Worm (Caenorhabditis elegans) whole organism, L1 larva: Measurements from ENCODE around the gene pptr-2.

Experiments used
- C16A3.4 ChIP-seq: fragments of 150-350 bp; optimal IDR thresholded peaks from 2 replicates; lab custom pipeline; 2014; ENCODE audit warnings: missing biosample characterization, missing genetic modification characterization
- alr-1 ChIP-seq: fragments of 200-800 bp; sonication (Bioruptor generic); optimal IDR thresholded peaks from 2 replicates; lab custom pipeline; 2018; ENCODE audit warnings: borderline replicate concordance, mild to moderate bottlenecking, missing genetic modification characterization, missing compliant biosample characterization
- ama-1 ChIP-seq: fragments of 150-350 bp; optimal IDR thresholded peaks from 2 replicates; lab custom pipeline; 2014
- ceh-63 ChIP-seq: fragments of 200-800 bp; sonication (Bioruptor generic); optimal IDR thresholded peaks from 2 replicates; lab custom pipeline; 2018; ENCODE audit warnings: mild to moderate bottlenecking, missing genetic modification characterization, missing compliant biosample characterization
- ceh-82 ChIP-seq, 3 experiments: fragments of 150-350 bp in 1 of 3; sonication (generic microtip) in 2 of 3; optimal IDR thresholded peaks; 2 replicates each; lab custom pipeline; 2014 to 2017; ENCODE audit warnings: missing biosample characterization in 3 of 3, missing genetic modification characterization in 3 of 3
- dpl-1 ChIP-seq, 3 experiments: fragments of 150-350 bp in 2 of 3; sonication (generic microtip) in 1 of 3; optimal IDR thresholded peaks; 2 replicates each; lab custom pipeline; 2014 to 2017; ENCODE audit warnings: missing biosample characterization in 3 of 3, missing genetic modification characterization in 3 of 3, missing genetic modification reagents in 3 of 3
- dsc-1 ChIP-seq: sonication (generic microtip); optimal IDR thresholded peaks from 2 replicates; lab custom pipeline; 2016; ENCODE audit warnings: mild to moderate bottlenecking, missing genetic modification characterization, missing compliant biosample characterization
- egl-27 ChIP-seq, 2 experiments: fragments of 150-350 bp in 1 of 2; sonication (generic microtip); optimal IDR thresholded peaks; 3 replicates each; lab custom pipeline; 2017 to 2018; ENCODE audit warnings: missing biosample characterization in 2 of 2, missing genetic modification characterization in 2 of 2, missing genetic modification reagents in 2 of 2
- elt-2 ChIP-seq: sonication (generic microtip); optimal IDR thresholded peaks from 2 replicates; lab custom pipeline; 2016; ENCODE audit warnings: missing genetic modification characterization, mild to moderate bottlenecking, inconsistent platforms, missing compliant biosample characterization, missing genetic modification reagents
- ets-5 ChIP-seq: fragments of 200-800 bp; sonication (Bioruptor generic); IDR thresholded peaks from 2 replicates; pipeline ENCODE4 v1.3.6; 2022; ENCODE audit warnings: missing genetic modification characterization, missing compliant biosample characterization
- fkh-10 ChIP-seq: sonication (generic microtip); optimal IDR thresholded peaks from 2 replicates; lab custom pipeline; 2017; ENCODE audit warnings: missing biosample characterization, missing genetic modification reagents, missing genetic modification characterization
- fos-1 ChIP-seq: fragments of 150-350 bp; optimal IDR thresholded peaks from 2 replicates; lab custom pipeline; 2014; ENCODE audit warnings: missing biosample characterization, missing genetic modification characterization
- grh-1 ChIP-seq: fragments of 200-800 bp; sonication (Bioruptor generic); IDR thresholded peaks from 2 replicates; pipeline ENCODE4 v1.3.6; 2022; ENCODE audit warnings: missing genetic modification reagents, missing genetic modification characterization, missing compliant biosample characterization
- hlh-17 ChIP-seq: fragments of 200-800 bp; sonication (Bioruptor generic); optimal IDR thresholded peaks from 2 replicates; lab custom pipeline; 2018; ENCODE audit warnings: missing genetic modification characterization, mild to moderate bottlenecking, missing compliant biosample characterization, moderate library complexity, borderline replicate concordance
- irx-1 ChIP-seq: sonication (generic microtip); optimal IDR thresholded peaks from 2 replicates; lab custom pipeline; 2016; ENCODE audit warnings: missing genetic modification characterization, missing compliant biosample characterization
- jun-1 ChIP-seq: fragments of 150-350 bp; optimal IDR thresholded peaks from 2 replicates; lab custom pipeline; 2014; ENCODE audit warnings: missing biosample characterization, missing genetic modification reagents, missing genetic modification characterization
- lin-13 ChIP-seq: fragments of 150-350 bp; optimal IDR thresholded peaks from 2 replicates; lab custom pipeline; 2014; ENCODE audit warnings: missing biosample characterization, missing genetic modification reagents, missing genetic modification characterization
- lin-14 ChIP-seq: fragments of 200-800 bp; sonication (Bioruptor generic); optimal IDR thresholded peaks from 2 replicates; lab custom pipeline; 2018; ENCODE audit warnings: mild to moderate bottlenecking, missing genetic modification characterization, moderate library complexity, missing compliant biosample characterization
- lin-15B ChIP-seq: fragments of 150-350 bp; sonication (generic microtip); optimal IDR thresholded peaks from 3 replicates; lab custom pipeline; 2014; ENCODE audit warnings: missing biosample characterization, missing genetic modification characterization
- lin-39 ChIP-seq: fragments of 150-350 bp; optimal IDR thresholded peaks from 2 replicates; lab custom pipeline; 2014; ENCODE audit warnings: missing biosample characterization, missing genetic modification reagents, missing genetic modification characterization
- lir-3 ChIP-seq: sonication (generic microtip); optimal IDR thresholded peaks from 2 replicates; lab custom pipeline; 2016; ENCODE audit warnings: mild to moderate bottlenecking, missing genetic modification characterization, moderate library complexity, missing compliant biosample characterization; ENCODE audit not compliant: poor library complexity
- lsy-2 ChIP-seq, 2 experiments: fragments of 150-350 bp; optimal IDR thresholded peaks; 2 replicates each; lab custom pipeline; 2014; ENCODE audit warnings: missing biosample characterization in 2 of 2, missing genetic modification characterization in 2 of 2
- mdl-1 ChIP-seq, 2 experiments: fragments of 150-350 bp; optimal IDR thresholded peaks; 2 replicates each; lab custom pipeline; 2014 to 2017; ENCODE audit warnings: missing biosample characterization in 2 of 2, missing genetic modification characterization in 2 of 2, inconsistent platforms in 1 of 2
- mef-2 ChIP-seq: fragments of 150-350 bp; optimal IDR thresholded peaks from 2 replicates; lab custom pipeline; 2014; ENCODE audit warnings: missing biosample characterization, missing genetic modification characterization
- mep-1 ChIP-seq: fragments of 150-350 bp; optimal IDR thresholded peaks from 2 replicates; lab custom pipeline; 2014; ENCODE audit warnings: missing biosample characterization, missing genetic modification characterization
- nhr-11 ChIP-seq: fragments of 150-350 bp; optimal IDR thresholded peaks from 2 replicates; lab custom pipeline; 2014; ENCODE audit warnings: missing biosample characterization, missing genetic modification characterization
- nhr-12 ChIP-seq: sonication (generic microtip); optimal IDR thresholded peaks from 2 replicates; lab custom pipeline; 2017; ENCODE audit warnings: missing biosample characterization, missing genetic modification characterization
- nhr-237 ChIP-seq: fragments of 150-350 bp; optimal IDR thresholded peaks from 2 replicates; lab custom pipeline; 2014; ENCODE audit warnings: missing biosample characterization, missing genetic modification characterization
- nhr-47 ChIP-seq: sonication (generic microtip); optimal IDR thresholded peaks from 2 replicates; lab custom pipeline; 2016; ENCODE audit warnings: mild to moderate bottlenecking, missing genetic modification characterization, moderate library complexity, missing compliant biosample characterization
- nhr-71 ChIP-seq: sonication (generic microtip); optimal IDR thresholded peaks from 2 replicates; lab custom pipeline; 2016; ENCODE audit warnings: mild to moderate bottlenecking, missing genetic modification characterization, moderate library complexity, missing compliant biosample characterization
- nhr-77 ChIP-seq: fragments of 150-350 bp; optimal IDR thresholded peaks from 2 replicates; lab custom pipeline; 2014; ENCODE audit warnings: missing biosample characterization, missing genetic modification characterization
- nhr-85 ChIP-seq: sonication (generic microtip); peaks from one replicate; lab custom pipeline; 2016; ENCODE audit warnings: missing genetic modification characterization, inconsistent platforms, missing compliant biosample characterization
- nhr-90 ChIP-seq: sonication (generic microtip); optimal IDR thresholded peaks from 2 replicates; lab custom pipeline; 2016; ENCODE audit warnings: mild to moderate bottlenecking, missing genetic modification characterization, missing compliant biosample characterization; ENCODE audit not compliant: poor library complexity
- pag-3 ChIP-seq: sonication (generic microtip); optimal IDR thresholded peaks from 2 replicates; lab custom pipeline; 2017; ENCODE audit warnings: missing genetic modification characterization, mild to moderate bottlenecking, missing compliant biosample characterization, antibody characterized with exemption, borderline replicate concordance; ENCODE audit not compliant: insufficient read depth
- pqm-1 ChIP-seq: sonication (generic microtip); optimal IDR thresholded peaks from 3 replicates; lab custom pipeline; 2017; ENCODE audit warnings: missing biosample characterization, missing genetic modification characterization
- rnt-1 ChIP-seq: sonication (generic microtip); optimal IDR thresholded peaks from 2 replicates; lab custom pipeline; 2016; ENCODE audit warnings: mild to moderate bottlenecking, missing genetic modification characterization, moderate library complexity, missing compliant biosample characterization
- skn-1 ChIP-seq: fragments of 150-350 bp; optimal IDR thresholded peaks from 2 replicates; lab custom pipeline; 2014; ENCODE audit warnings: missing biosample characterization, missing genetic modification characterization
- snu-23 ChIP-seq: sonication (generic microtip); optimal IDR thresholded peaks from 2 replicates; lab custom pipeline; 2016; ENCODE audit warnings: missing genetic modification characterization, missing compliant biosample characterization
- sox-4 ChIP-seq: sonication (generic microtip); optimal IDR thresholded peaks from 2 replicates; lab custom pipeline; 2016; ENCODE audit warnings: missing genetic modification characterization, missing compliant biosample characterization
- sup-37 ChIP-seq: fragments of 200-800 bp; sonication (Bioruptor generic); optimal IDR thresholded peaks from 2 replicates; lab custom pipeline; 2018; ENCODE audit warnings: mild to moderate bottlenecking, missing genetic modification characterization, missing compliant biosample characterization
- swsn-7 ChIP-seq: sonication (generic microtip); optimal IDR thresholded peaks from 2 replicates; lab custom pipeline; 2016; ENCODE audit warnings: missing genetic modification characterization, missing compliant biosample characterization
- tbx-2 ChIP-seq: sonication (generic microtip); optimal IDR thresholded peaks from 2 replicates; lab custom pipeline; 2016; ENCODE audit warnings: missing genetic modification characterization, missing compliant biosample characterization
- tlp-1 ChIP-seq: fragments of 150-350 bp; optimal IDR thresholded peaks from 2 replicates; lab custom pipeline; 2014; ENCODE audit warnings: missing biosample characterization, missing genetic modification characterization
- unc-86 ChIP-seq: sonication (generic microtip); optimal IDR thresholded peaks from 2 replicates; lab custom pipeline; 2016; ENCODE audit warnings: missing genetic modification characterization, missing compliant biosample characterization
- xbp-1 ChIP-seq: sonication (generic microtip); optimal IDR thresholded peaks from 2 replicates; lab custom pipeline; 2016; ENCODE audit warnings: missing genetic modification characterization, missing compliant biosample characterization
- ztf-4 ChIP-seq: fragments of 150-350 bp; optimal IDR thresholded peaks from 2 replicates; lab custom pipeline; 2014; ENCODE audit warnings: missing biosample characterization, missing genetic modification characterization

pptr-2 gene

DNA sequence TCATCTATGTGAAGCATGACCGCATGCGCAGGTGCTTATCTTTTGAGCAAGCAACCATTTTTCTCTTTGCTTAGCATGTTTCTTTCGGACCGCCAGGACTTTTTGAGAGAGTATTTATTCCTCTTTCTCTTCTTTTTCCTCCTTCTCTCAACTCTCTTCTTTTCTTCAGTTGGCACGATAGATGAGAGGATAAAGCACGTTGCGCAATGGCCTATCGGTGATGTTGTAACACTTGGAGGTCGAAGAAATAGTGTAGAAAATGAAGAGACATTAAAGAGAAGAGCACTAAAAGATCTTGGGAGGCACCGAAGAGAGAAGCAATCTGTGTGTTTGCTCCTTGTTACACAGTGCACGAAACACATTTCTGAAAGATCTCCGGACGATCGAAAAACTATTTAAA lies 49.0 kb upstream of the pptr-2 start (continued):
- TF ChIP-seq dsc-1, result peak; percentile 79
- no peak for TF ChIP-seq ceh-63 (GFP tag; lab: Kevin White, UChicago)
- TF ChIP-seq fkh-10 (GFP tag; lab: Kevin White, UChicago), result no peak
- TF ChIP-seq grh-1 (GFP tag; lab: Robert Waterston, UW), result no peak
- TF ChIP-seq pag-3 (tag; lab: Kevin White, UChicago), result peak; percentile 88
- TF ChIP-seq sup-37, result peak; percentile 28
- no peak for TF ChIP-seq nhr-11 (tag; lab: Kevin White, UChicago)
- TF ChIP-seq jun-1, result no peak
- TF ChIP-seq tlp-1, result no peak
- peak; percentile 49 for TF ChIP-seq swsn-7
- TF ChIP-seq unc-86 (tag; lab: Kevin White, UChicago), result no peak
- no peak for TF ChIP-seq sox-4 (tag; lab: Kevin White, UChicago)
- TF ChIP-seq skn-1 (tag; lab: Kevin White, UChicago), result no peak
- no peak for TF ChIP-seq alr-1
- TF ChIP-seq irx-1, result peak; percentile 35
- no peak for TF ChIP-seq nhr-237
- no peak for TF ChIP-seq nhr-12 (tag; lab: Kevin White, UChicago)
- no peak for TF ChIP-seq egl-27 (tag; optimal IDR thresholded peaks at IDR 0.05; lab: Kevin White, UChicago)
- peak; percentile 67 for TF ChIP-seq tbx-2
- peak in 2 of 3 experiments; percentile 24 to 42 for TF ChIP-seq ceh-82 (tag; optimal IDR thresholded peaks at IDR 0.05; lab: Kevin White, UChicago)
- peak; percentile 11 for TF ChIP-seq C16A3.4
- TF ChIP-seq snu-23 (GFP tag; lab: Kevin White, UChicago), result peak; percentile 64
- no peak for TF ChIP-seq ets-5 (GFP tag; lab: Robert Waterston, UW)
- TF ChIP-seq nhr-47 (tag; lab: Kevin White, UChicago), result peak; percentile 23
- no peak for TF ChIP-seq lin-15B (tag; lab: Kevin White, UChicago)
- TF ChIP-seq nhr-77 (tag; lab: Kevin White, UChicago), result peak; percentile 66
- TF ChIP-seq mdl-1 (tag; optimal IDR thresholded peaks at IDR 0.05; lab: Kevin White, UChicago), result peak in 1 of 2 experiments; percentile 70

DNA sequence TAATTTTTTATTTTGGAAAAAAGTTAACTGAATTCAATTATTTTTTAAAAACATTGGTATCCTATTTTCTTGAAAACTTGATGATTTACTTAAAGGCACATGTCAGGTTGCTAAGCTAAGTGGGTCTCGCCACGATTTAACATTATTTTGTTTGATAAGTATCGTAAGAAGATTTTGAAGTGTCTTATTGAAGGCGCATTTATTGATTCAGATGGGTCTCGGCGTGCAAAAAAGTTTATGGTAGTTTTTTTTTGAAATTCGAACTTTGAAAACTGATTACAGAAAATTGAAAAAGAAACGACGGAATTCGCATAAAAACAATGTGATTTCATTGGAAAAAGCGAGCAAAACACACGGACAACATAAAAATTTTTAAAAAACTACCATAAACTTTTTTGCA lies 48.2 kb upstream of the pptr-2 start:
- TF ChIP-seq pag-3 (tag; lab: Kevin White, UChicago) (no peak), nhr-85 (tag; lab: Kevin White, UChicago) (no peak), nhr-11 (tag; lab: Kevin White, UChicago) (no peak), tbx-2 (no peak), lin-13 (GFP tag; lab: Kevin White, UChicago) (no peak), ceh-63 (GFP tag; lab: Kevin White, UChicago) (no peak), snu-23 (GFP tag; lab: Kevin White, UChicago) (no peak), elt-2 (no peak), ztf-4 (tag; lab: Kevin White, UChicago) (no peak), xbp-1 (no peak), ama-1 (no peak), fos-1 (tag; lab: Kevin White, UChicago) (no peak), ceh-82 (tag; optimal IDR thresholded peaks at IDR 0.05; lab: Kevin White, UChicago) (no peak)

- TF ChIP-seq nhr-12 (tag; lab: Kevin White, UChicago) (no peak), nhr-90 (tag; lab: Kevin White, UChicago) (peak; percentile 24), dsc-1 (peak; percentile 67), nhr-11 (tag; lab: Kevin White, UChicago) (peak; percentile 81), lin-14 (GFP tag; lab: Kevin White, UChicago) (peak; percentile 88), lsy-2 (tag; optimal IDR thresholded peaks at IDR 0.05; lab: Kevin White, UChicago) (peak; percentile 32 to 44), mep-1 (tag; lab: Kevin White, UChicago) (peak; percentile 49), nhr-71 (tag; lab: Kevin White, UChicago) (peak; percentile 93), irx-1 (peak; percentile 49), lin-39 (tag; lab: Kevin White, UChicago) (peak; percentile 23), sup-37 (peak; percentile 71), mef-2 (tag; lab: Kevin White, UChicago) (no peak), nhr-47 (tag; lab: Kevin White, UChicago) (peak; percentile 71), swsn-7 (peak; percentile 68), mdl-1 (tag; optimal IDR thresholded peaks at IDR 0.05; lab: Kevin White, UChicago) (peak in 1 of 2 experiments; percentile 22), pqm-1 (no peak), tbx-2 (peak; percentile 58), ceh-63 (GFP tag; lab: Kevin White, UChicago) (no peak), hlh-17 (GFP tag; lab: Kevin White, UChicago) (no peak), rnt-1 (tag; lab: Kevin White, UChicago) (peak; percentile 88), xbp-1 (peak; percentile 37), ceh-82 (tag; optimal IDR thresholded peaks at IDR 0.05; lab: Kevin White, UChicago) (peak; percentile 1 to 55 (median 34)), snu-23 (GFP tag; lab: Kevin White, UChicago) (peak; percentile 76), lir-3 (tag; lab: Kevin White, UChicago) (peak; percentile 21), dpl-1 (GFP tag; optimal IDR thresholded peaks at IDR 0.05; lab: Kevin White, UChicago) (no peak), fos-1 (tag; lab: Kevin White, UChicago) (peak; percentile 12), nhr-77 (tag; lab: Kevin White, UChicago) (peak; percentile 78), egl-27 (tag; optimal IDR thresholded peaks at IDR 0.05; lab: Kevin White, UChicago) (peak in 1 of 2 experiments; percentile 24), pag-3 (tag; lab: Kevin White, UChicago) (peak; percentile 40)
Measured at ce11 chrV:11082475-11082874, 47.7 kb upstream of the pptr-2 start.
